Fruit fly (Drosophila melanogaster) whole organism, embryonic: ENCODE data around the gene CG10208.

Experiments used
- B-H1 ChIP-seq: fragments of 200-800 bp; sonication (Bioruptor generic); IDR thresholded peaks from 3 replicates; pipeline ENCODE4 v1.3.6; 2022; ENCODE audit warnings: missing biosample characterization, missing genetic modification characterization
- B-H2 ChIP-seq: fragments of 200-800 bp; sonication (Bioruptor generic); optimal IDR thresholded peaks from 2 replicates; lab custom pipeline; 2018; ENCODE audit warnings: missing biosample characterization, mild to moderate bottlenecking, missing genetic modification characterization
- CG11093 ChIP-seq: fragments of 200-800 bp; sonication (Bioruptor generic); IDR thresholded peaks from 3 replicates; pipeline ENCODE4 v1.3.6; 2022; ENCODE audit warnings: missing biosample characterization, missing genetic modification characterization
- CG14667 ChIP-seq: fragments of 200-800 bp; sonication (Bioruptor generic); IDR thresholded peaks from 2 replicates; pipeline ENCODE4 v1.3.6; 2022; ENCODE audit warnings: missing biosample characterization, missing genetic modification characterization
- CG15514 ChIP-seq: fragments of 200-800 bp; sonication (Bioruptor generic); optimal IDR thresholded peaks from 3 replicates; lab custom pipeline; 2017; ENCODE audit warnings: missing biosample characterization, missing genetic modification characterization, mild to moderate bottlenecking, moderate library complexity, missing genetic modification reagents
- CG18599 ChIP-seq: fragments of 200-800 bp; sonication (Bioruptor generic); optimal IDR thresholded peaks from 3 replicates; lab custom pipeline; 2017; ENCODE audit warnings: missing biosample characterization, missing genetic modification characterization, mild to moderate bottlenecking, moderate library complexity, missing genetic modification reagents
- CG2889 ChIP-seq: fragments of 200-800 bp; sonication (Bioruptor generic); IDR thresholded peaks from 3 replicates; pipeline ENCODE4 v1.3.6; 2022; ENCODE audit warnings: missing biosample characterization, missing genetic modification characterization
- CG31441 ChIP-seq: fragments of 200-800 bp; sonication (Bioruptor generic); IDR thresholded peaks from 2 replicates; pipeline ENCODE4 v1.3.6; 2022; ENCODE audit warnings: missing biosample characterization, missing genetic modification characterization
- CG34224 ChIP-seq: fragments of 200-800 bp; sonication (Bioruptor generic); IDR thresholded peaks from 3 replicates; pipeline ENCODE4 v1.3.6; 2022; ENCODE audit warnings: missing biosample characterization, missing genetic modification characterization; ENCODE audit not compliant: partially characterized antibody
- CG4707 ChIP-seq: fragments of 200-800 bp; sonication (Bioruptor generic); optimal IDR thresholded peaks from 2 replicates; lab custom pipeline; 2018; ENCODE audit warnings: missing biosample characterization, mild to moderate bottlenecking, missing genetic modification characterization, moderate library complexity
- CG6813 ChIP-seq: fragments of 200-800 bp; sonication (Bioruptor generic); optimal IDR thresholded peaks from 2 replicates; lab custom pipeline; 2017; ENCODE audit warnings: missing biosample characterization, missing genetic modification characterization, mild to moderate bottlenecking, moderate library complexity, missing genetic modification reagents
- CG7271 ChIP-seq: fragments of 200-800 bp; sonication (Bioruptor generic); optimal IDR thresholded peaks from 2 replicates; lab custom pipeline; 2018; ENCODE audit warnings: missing biosample characterization, mild to moderate bottlenecking, missing genetic modification characterization, moderate library complexity
- CG7556 ChIP-seq: fragments of 200-800 bp; sonication (Bioruptor generic); optimal IDR thresholded peaks from 2 replicates; lab custom pipeline; 2017; ENCODE audit warnings: missing biosample characterization, mild to moderate bottlenecking, missing genetic modification characterization
- CG8765 ChIP-seq: fragments of 200-800 bp; sonication (Bioruptor generic); IDR thresholded peaks from 2 replicates; pipeline ENCODE4 v1.3.6; 2022; ENCODE audit warnings: missing biosample characterization, missing genetic modification characterization
- CG8944 ChIP-seq: fragments of 200-800 bp; sonication (Bioruptor generic); optimal IDR thresholded peaks from 3 replicates; lab custom pipeline; 2016; ENCODE audit warnings: missing biosample characterization, missing genetic modification characterization
- CG9876 ChIP-seq: fragments of 200-800 bp; sonication (Bioruptor generic); optimal IDR thresholded peaks from 2 replicates; lab custom pipeline; 2016; ENCODE audit warnings: missing biosample characterization, missing genetic modification characterization
- Dfd ChIP-seq, 2 experiments: fragments of >200 bp; optimal IDR thresholded peaks; 2 replicates each; lab custom pipeline; 2017; ENCODE audit warnings: missing biosample characterization in 2 of 2, missing genetic modification characterization in 2 of 2
- Doc2 ChIP-seq: fragments of 200-800 bp; sonication (Bioruptor generic); IDR thresholded peaks from 2 replicates; pipeline ENCODE4 v1.3.6; 2022; ENCODE audit warnings: missing biosample characterization, missing genetic modification characterization
- Drgx ChIP-seq: fragments of 200-800 bp; sonication (Bioruptor generic); IDR thresholded peaks from 2 replicates; pipeline ENCODE4 v1.3.6; 2022; ENCODE audit warnings: missing biosample characterization, missing genetic modification characterization
- Fer1 ChIP-seq: fragments of 200-800 bp; sonication (Bioruptor generic); optimal IDR thresholded peaks from 2 replicates; lab custom pipeline; 2017; ENCODE audit warnings: missing biosample characterization, mild to moderate bottlenecking, missing genetic modification characterization
- HLH4C ChIP-seq: fragments of 200-800 bp; sonication (Bioruptor generic); IDR thresholded peaks from 3 replicates; pipeline ENCODE4 v1.3.6; 2022; ENCODE audit warnings: missing biosample characterization, missing genetic modification characterization; ENCODE audit not compliant: partially characterized antibody
- HLHmδ ChIP-seq: fragments of 200-800 bp; sonication (Bioruptor generic); optimal IDR thresholded peaks from 2 replicates; lab custom pipeline; 2018; ENCODE audit warnings: missing biosample characterization, mild to moderate bottlenecking, missing genetic modification characterization, moderate library complexity
- Hsf ChIP-seq: fragments of 200-800 bp; sonication (Bioruptor generic); optimal IDR thresholded peaks from 3 replicates; lab custom pipeline; 2016; ENCODE audit warnings: missing biosample characterization, missing genetic modification characterization
- Max ChIP-seq: fragments of 200-800 bp; sonication (Bioruptor generic); optimal IDR thresholded peaks from 2 replicates; lab custom pipeline; 2016; ENCODE audit warnings: missing biosample characterization, mild to moderate bottlenecking, missing genetic modification characterization
- Nf-YB ChIP-seq: fragments of 200-800 bp; sonication (Bioruptor generic); optimal IDR thresholded peaks from 3 replicates; lab custom pipeline; 2019; ENCODE audit warnings: missing biosample characterization, mild to moderate bottlenecking, missing genetic modification characterization, moderate library complexity
- Opbp ChIP-seq: fragments of 200-800 bp; sonication (Bioruptor generic); IDR thresholded peaks from 3 replicates; pipeline ENCODE4 v1.3.6; 2022; ENCODE audit warnings: missing biosample characterization, missing genetic modification characterization; ENCODE audit not compliant: partially characterized antibody
- Ssrp ChIP-seq: fragments of 200-800 bp; sonication (Bioruptor generic); optimal IDR thresholded peaks from 2 replicates; lab custom pipeline; 2018; ENCODE audit warnings: missing biosample characterization, mild to moderate bottlenecking, missing genetic modification characterization, moderate library complexity
- Vsx1 ChIP-seq: fragments of 200-800 bp; sonication (Bioruptor generic); optimal IDR thresholded peaks from 2 replicates; lab custom pipeline; 2017; ENCODE audit warnings: missing biosample characterization, mild to moderate bottlenecking, missing genetic modification characterization, missing genetic modification reagents
- az2 ChIP-seq: fragments of 200-800 bp; sonication (Bioruptor generic); optimal IDR thresholded peaks from 3 replicates; lab custom pipeline; 2016; ENCODE audit warnings: missing biosample characterization, missing genetic modification characterization
- bsh ChIP-seq, 2 experiments: fragments of 200-800 bp; sonication (Bioruptor generic); optimal IDR thresholded peaks; 2 replicates each; lab custom pipeline; 2017 to 2018; ENCODE audit warnings: mild to moderate bottlenecking in 2 of 2, missing biosample characterization in 2 of 2, missing genetic modification characterization in 2 of 2, moderate library complexity in 1 of 2
- chn ChIP-seq: fragments of 200-800 bp; sonication (Bioruptor generic); optimal IDR thresholded peaks from 2 replicates; lab custom pipeline; 2016; ENCODE audit warnings: missing biosample characterization, missing genetic modification characterization
- crol ChIP-seq: fragments of 200-800 bp; sonication (Bioruptor generic); IDR thresholded peaks from 2 replicates; pipeline ENCODE4 v1.3.6; 2022; ENCODE audit warnings: missing biosample characterization, missing genetic modification characterization
- dati ChIP-seq: fragments of 200-800 bp; sonication (Bioruptor generic); IDR thresholded peaks from 2 replicates; pipeline ENCODE4 v1.3.6; 2022; ENCODE audit warnings: missing biosample characterization, missing genetic modification characterization
- dimm ChIP-seq: fragments of 200-800 bp; sonication (Bioruptor generic); IDR thresholded peaks from 2 replicates; pipeline ENCODE4 v1.3.6; 2022; ENCODE audit warnings: missing biosample characterization, missing genetic modification characterization
- dmrt99B ChIP-seq: fragments of 200-800 bp; sonication (Bioruptor generic); optimal IDR thresholded peaks from 2 replicates; lab custom pipeline; 2018; ENCODE audit warnings: missing biosample characterization, mild to moderate bottlenecking, missing genetic modification characterization, moderate library complexity
- dpn ChIP-seq, 2 experiments: fragments of 200-800 bp; sonication (Bioruptor generic); optimal IDR thresholded peaks; 3 replicates each; lab custom pipeline; 2016; ENCODE audit warnings: missing biosample characterization in 2 of 2, missing genetic modification characterization in 2 of 2
- dysf ChIP-seq: fragments of 200-800 bp; sonication (Bioruptor generic); IDR thresholded peaks from 3 replicates; pipeline ENCODE4 v1.3.6; 2022; ENCODE audit warnings: missing biosample characterization, missing genetic modification characterization
- grn ChIP-seq: fragments of 200-800 bp; sonication (Bioruptor generic); optimal IDR thresholded peaks from 3 replicates; lab custom pipeline; 2017; ENCODE audit warnings: missing biosample characterization, missing genetic modification characterization
- kni ChIP-seq: fragments of 200-800 bp; sonication (Bioruptor generic); optimal IDR thresholded peaks from 3 replicates; lab custom pipeline; 2017; ENCODE audit warnings: mild to moderate bottlenecking, missing biosample characterization, missing genetic modification reagents, missing genetic modification characterization
- maf-S ChIP-seq: fragments of 200-800 bp; sonication (Bioruptor generic); optimal IDR thresholded peaks from 2 replicates; lab custom pipeline; 2016; ENCODE audit warnings: missing biosample characterization, missing genetic modification characterization
- pan ChIP-seq, 4 experiments: fragments of >200 bp in 3 of 4; fragments of 200-800 bp in 1 of 4; sonication (Bioruptor generic) in 1 of 4; optimal IDR thresholded peaks in 3 of 4; IDR thresholded peaks in 1 of 4; 2 replicates each; pipeline versions ENCODE4 v1.3.6 to Lab custom; 2017 to 2022; ENCODE audit warnings: missing biosample characterization in 2 of 4, missing genetic modification characterization in 2 of 4, mixed read lengths in 1 of 4
- phol ChIP-seq: fragments of 200-800 bp; sonication (Bioruptor generic); optimal IDR thresholded peaks from 3 replicates; lab custom pipeline; 2018; ENCODE audit warnings: missing biosample characterization, mild to moderate bottlenecking, missing genetic modification characterization, moderate library complexity
- pzg ChIP-seq: fragments of 200-800 bp; sonication (Bioruptor generic); optimal IDR thresholded peaks from 3 replicates; lab custom pipeline; 2018; ENCODE audit warnings: missing biosample characterization, mild to moderate bottlenecking, missing genetic modification characterization, moderate library complexity
- sna ChIP-seq: fragments of 200-800 bp; sonication (Bioruptor generic); IDR thresholded peaks from 2 replicates; pipeline ENCODE4 v1.3.6; 2022; ENCODE audit warnings: missing biosample characterization, missing genetic modification characterization; ENCODE audit not compliant: partially characterized antibody
- stwl ChIP-seq: fragments of 200-800 bp; sonication (Bioruptor generic); optimal IDR thresholded peaks from 3 replicates; lab custom pipeline; 2018; ENCODE audit warnings: missing biosample characterization, mild to moderate bottlenecking, missing genetic modification characterization, moderate library complexity
- tin ChIP-seq: fragments of 200-800 bp; sonication (Bioruptor generic); optimal IDR thresholded peaks from 3 replicates; lab custom pipeline; 2016; ENCODE audit warnings: missing biosample characterization, missing genetic modification characterization
- unc-4 ChIP-seq: fragments of 200-800 bp; sonication (Bioruptor generic); IDR thresholded peaks from 2 replicates; pipeline ENCODE4 v1.3.6; 2022; ENCODE audit warnings: missing biosample characterization, missing genetic modification characterization; ENCODE audit not compliant: partially characterized antibody
- z ChIP-seq: fragments of 200-800 bp; sonication (Bioruptor generic); IDR thresholded peaks from 3 replicates; pipeline ENCODE4 v1.3.6; 2022; ENCODE audit warnings: missing biosample characterization, missing genetic modification characterization

The CG10208 gene

DNA sequence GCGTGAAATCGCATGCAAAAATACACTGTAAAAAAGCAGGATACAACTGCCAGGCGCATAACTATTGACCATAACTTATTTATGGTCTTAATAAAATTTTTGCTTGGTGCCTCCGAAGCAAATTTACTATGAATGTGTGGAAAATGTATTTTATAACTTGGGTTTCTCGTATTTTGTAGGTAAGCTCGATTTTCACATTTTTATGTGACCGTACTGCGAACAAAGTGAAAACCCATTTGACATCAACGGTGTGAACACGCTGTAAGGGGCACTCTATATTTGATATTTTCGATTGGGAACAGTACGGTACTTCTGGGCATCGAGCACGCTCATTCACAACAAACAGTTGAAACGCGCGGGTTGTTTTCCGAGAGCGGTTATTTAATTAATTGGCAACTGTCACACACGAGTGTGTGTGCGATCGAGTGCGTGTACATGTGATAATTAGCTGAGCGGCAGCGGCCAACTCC, 7.6 kb upstream of the CG10208 start, which contains the start of the genes Nup98-96 and mbc (continued):
- TF ChIP-seq CG18599 (GFP tag; lab: Kevin White, UChicago) = peak; percentile 82
- peak; percentile 90 for TF ChIP-seq HLHmδ
- 0 out of 2 replicates have a peak, but pooled peaks have one; percentile 12 for TF ChIP-seq Doc2 (GFP tag; lab: Robert Waterston, UW)
- TF ChIP-seq crol (GFP tag; lab: Robert Waterston, UW) = no peak
- TF ChIP-seq CG4707 (GFP tag; lab: Kevin White, UChicago) = peak; percentile 50
- TF ChIP-seq Hsf (GFP tag; lab: Kevin White, UChicago) = peak; percentile 94
- peak in 1 of 2 experiments; percentile 76 for TF ChIP-seq Dfd (GFP tag; optimal IDR thresholded peaks at IDR 0.05; lab: Kevin White, UChicago)
- peak; percentile 91 for TF ChIP-seq chn (GFP tag; lab: Kevin White, UChicago)
- TF ChIP-seq dati = no peak
- TF ChIP-seq phol (tag; lab: Kevin White, UChicago) = peak; percentile 93
- peak; percentile 86 for TF ChIP-seq az2 (GFP tag; lab: Kevin White, UChicago)
- peak; percentile 90 to 95 for TF ChIP-seq dpn (GFP tag; optimal IDR thresholded peaks at IDR 0.05; lab: Kevin White, UChicago)
- TF ChIP-seq CG2889 = peak; percentile 63; the same call in 2 of the 3 replicates
- peak; percentile 98 for TF ChIP-seq Vsx1 (GFP tag; lab: Kevin White, UChicago)
- TF ChIP-seq CG15514 = peak; percentile 84
- TF ChIP-seq B-H2 (GFP tag; lab: Kevin White, UChicago) = peak; percentile 54
- TF ChIP-seq Max = peak; percentile 88
- peak; percentile 61 for TF ChIP-seq CG7556 (GFP tag; lab: Kevin White, UChicago)
- peak; percentile 94 for TF ChIP-seq pzg (GFP tag; lab: Kevin White, UChicago)
- 0 out of 3 replicates have a peak, but pooled peaks have one; percentile 33 for TF ChIP-seq Opbp (GFP tag; lab: Robert Waterston, UW)
- TF ChIP-seq Fer1 (GFP tag; lab: Kevin White, UChicago) = peak; percentile 59
- no peak for TF ChIP-seq sna
- peak; percentile 42 for TF ChIP-seq kni
- TF ChIP-seq z (GFP tag; lab: Robert Waterston, UW) = peak; percentile 66; the same call in 1 of the 3 replicates
- TF ChIP-seq CG8765 (GFP tag; lab: Robert Waterston, UW) = peak; percentile 84
- peak; percentile 93 for TF ChIP-seq CG8944
- peak; percentile 84 for TF ChIP-seq CG14667 (GFP tag; lab: Robert Waterston, UW)
- peak; percentile 68 for TF ChIP-seq dimm (GFP tag; lab: Robert Waterston, UW)
- peak; percentile 91 for TF ChIP-seq CG9876
- TF ChIP-seq HLH4C (GFP tag; lab: Robert Waterston, UW) = peak; percentile 54; the same call in 2 of the 3 replicates
- peak; percentile 54 for TF ChIP-seq Drgx (GFP tag; lab: Robert Waterston, UW)
- TF ChIP-seq CG6813 (GFP tag; lab: Kevin White, UChicago) = peak; percentile 60
- peak; percentile 87 for TF ChIP-seq tin (GFP tag; lab: Kevin White, UChicago)
- no peak for TF ChIP-seq CG34224 (GFP tag; lab: Robert Waterston, UW)
- no peak for TF ChIP-seq pan (optimal IDR thresholded peaks at IDR 0.05; lab: Kevin White, UChicago)
- peak in 1 of 2 experiments; percentile 79 for TF ChIP-seq pan (GFP tag; optimal IDR thresholded peaks at IDR 0.05 in 1 of 2, IDR thresholded peaks at IDR 0.05 in 1 of 2)
- peak; percentile 63; the same call in 1 of the 3 replicates for TF ChIP-seq CG11093 (GFP tag; lab: Robert Waterston, UW)
- TF ChIP-seq bsh (GFP tag; optimal IDR thresholded peaks at IDR 0.05; lab: Kevin White, UChicago) = peak in 1 of 2 experiments; percentile 74
- peak; percentile 89 for TF ChIP-seq dysf (GFP tag; lab: Robert Waterston, UW)
- peak; percentile 75 for TF ChIP-seq dmrt99B (tag; lab: Kevin White, UChicago)
- peak; percentile 90 for TF ChIP-seq maf-S (GFP tag; lab: Kevin White, UChicago)
- TF ChIP-seq CG31441 (GFP tag; lab: Robert Waterston, UW) = peak; percentile 73
- TF ChIP-seq grn (GFP tag; lab: Kevin White, UChicago) = peak; percentile 3
- no peak for TF ChIP-seq unc-4 (GFP tag; lab: Robert Waterston, UW)
- peak; percentile 80 for TF ChIP-seq stwl (tag; lab: Kevin White, UChicago)
- TF ChIP-seq B-H1 (GFP tag; lab: Robert Waterston, UW) = peak; percentile 63
- peak; percentile 57 for TF ChIP-seq Nf-YB (GFP tag; lab: Kevin White, UChicago)
- peak; percentile 84 for TF ChIP-seq Ssrp (tag; lab: Kevin White, UChicago)
- TF ChIP-seq CG7271 (tag; lab: Kevin White, UChicago) = no peak
